Worm (Caenorhabditis elegans) whole organism, L2 larva: ENCODE measurements around the gene mbk-1.

Source experiments
- C34F6.9 ChIP-seq: fragments of 150-350 bp; optimal IDR thresholded peaks from 2 replicates; lab custom pipeline; 2014; ENCODE audit warnings: missing biosample characterization, missing genetic modification characterization
- F13H6.1 ChIP-seq: sonication (generic microtip); optimal IDR thresholded peaks from 2 replicates; lab custom pipeline; 2016; ENCODE audit warnings: missing genetic modification characterization, missing compliant biosample characterization
- R02D3.7 ChIP-seq: fragments of 150-350 bp; optimal IDR thresholded peaks from 2 replicates; lab custom pipeline; 2014; ENCODE audit warnings: missing biosample characterization, missing genetic modification characterization
- Y55F3AM.14 ChIP-seq: fragments of 200-800 bp; sonication (Bioruptor generic); optimal IDR thresholded peaks from 2 replicates; lab custom pipeline; 2018; ENCODE audit warnings: mild to moderate bottlenecking, missing genetic modification characterization, missing compliant biosample characterization
- alr-1 ChIP-seq: fragments of 150-350 bp; optimal IDR thresholded peaks from 2 replicates; lab custom pipeline; 2014; ENCODE audit warnings: missing biosample characterization, missing genetic modification characterization
- aly-2 ChIP-seq: fragments of 150-350 bp; optimal IDR thresholded peaks from 2 replicates; lab custom pipeline; 2014; ENCODE audit warnings: missing biosample characterization, missing genetic modification characterization
- ama-1 ChIP-seq: fragments of 150-350 bp; optimal IDR thresholded peaks from 2 replicates; lab custom pipeline; 2018; ENCODE audit warnings: inconsistent platforms
- blmp-1 ChIP-seq: sonication (generic microtip); optimal IDR thresholded peaks from 2 replicates; lab custom pipeline; 2017; ENCODE audit warnings: missing genetic modification characterization, mild to moderate bottlenecking, missing compliant biosample characterization, antibody characterized with exemption, moderate library complexity; ENCODE audit not compliant: insufficient read depth
- ceh-16 ChIP-seq: fragments of 150-350 bp; optimal IDR thresholded peaks from 2 replicates; lab custom pipeline; 2014; ENCODE audit warnings: missing biosample characterization, missing genetic modification characterization
- crh-2 ChIP-seq: sonication (generic microtip); optimal IDR thresholded peaks from 2 replicates; lab custom pipeline; 2017; ENCODE audit warnings: missing biosample characterization, missing genetic modification characterization
- dmd-4 ChIP-seq: sonication (generic microtip); optimal IDR thresholded peaks from 2 replicates; lab custom pipeline; 2017; ENCODE audit warnings: missing biosample characterization, missing genetic modification characterization
- elt-3 ChIP-seq: sonication (generic microtip); optimal IDR thresholded peaks from 2 replicates; lab custom pipeline; 2017; ENCODE audit warnings: missing biosample characterization, missing genetic modification characterization
- fos-1 ChIP-seq: fragments of 150-350 bp; optimal IDR thresholded peaks from 2 replicates; lab custom pipeline; 2014; ENCODE audit warnings: missing biosample characterization, missing genetic modification characterization
- gmeb-1 ChIP-seq: fragments of 150-350 bp; optimal IDR thresholded peaks from 2 replicates; lab custom pipeline; 2014; ENCODE audit warnings: missing biosample characterization, missing genetic modification characterization
- lin-11 ChIP-seq: fragments of 150-350 bp; sonication (generic microtip); optimal IDR thresholded peaks from 2 replicates; lab custom pipeline; 2014; ENCODE audit warnings: missing biosample characterization, missing genetic modification characterization, inconsistent platforms, mixed read lengths
- lin-13 ChIP-seq: fragments of 150-350 bp; optimal IDR thresholded peaks from 2 replicates; lab custom pipeline; 2014; ENCODE audit warnings: missing biosample characterization, missing genetic modification reagents, missing genetic modification characterization
- lin-39 ChIP-seq: fragments of 150-350 bp; optimal IDR thresholded peaks from 2 replicates; lab custom pipeline; 2014; ENCODE audit warnings: missing biosample characterization, missing genetic modification reagents, missing genetic modification characterization
- lsy-2 ChIP-seq, 2 experiments: fragments of 150-350 bp in 1 of 2; sonication (generic microtip) in 1 of 2; optimal IDR thresholded peaks; 2 replicates each; lab custom pipeline; 2014 to 2017; ENCODE audit warnings: missing biosample characterization in 2 of 2, missing genetic modification characterization in 2 of 2
- mab-5 ChIP-seq: fragments of 150-350 bp; optimal IDR thresholded peaks from 2 replicates; lab custom pipeline; 2014; ENCODE audit warnings: missing biosample characterization, missing genetic modification characterization
- nhr-10 ChIP-seq: sonication (generic microtip); optimal IDR thresholded peaks from 2 replicates; lab custom pipeline; 2017; ENCODE audit warnings: missing biosample characterization, missing genetic modification characterization
- nhr-12 ChIP-seq: fragments of 150-350 bp; optimal IDR thresholded peaks from 2 replicates; lab custom pipeline; 2014; ENCODE audit warnings: missing biosample characterization, missing genetic modification characterization
- nhr-21 ChIP-seq: fragments of 150-350 bp; optimal IDR thresholded peaks from 2 replicates; lab custom pipeline; 2014; ENCODE audit warnings: missing biosample characterization, missing genetic modification characterization
- nhr-77 ChIP-seq: fragments of 150-350 bp; optimal IDR thresholded peaks from 2 replicates; lab custom pipeline; 2014; ENCODE audit warnings: missing biosample characterization, missing genetic modification characterization
- peb-1 ChIP-seq: fragments of 150-350 bp; optimal IDR thresholded peaks from 2 replicates; lab custom pipeline; 2014; ENCODE audit warnings: missing biosample characterization, missing genetic modification characterization
- skn-1 ChIP-seq: sonication (generic microtip); optimal IDR thresholded peaks from 2 replicates; lab custom pipeline; 2017; ENCODE audit warnings: missing biosample characterization, missing genetic modification characterization
- sma-3 ChIP-seq: sonication (generic microtip); optimal IDR thresholded peaks from 2 replicates; lab custom pipeline; 2016; ENCODE audit warnings: missing genetic modification reagents, missing genetic modification characterization, missing compliant biosample characterization
- sma-9 ChIP-seq, 2 experiments: fragments of 150-350 bp in 1 of 2; sonication (generic microtip) in 1 of 2; optimal IDR thresholded peaks; 2 replicates each; lab custom pipeline; 2014 to 2016; ENCODE audit warnings: missing genetic modification characterization in 2 of 2, mild to moderate bottlenecking in 1 of 2, missing biosample characterization in 1 of 2, missing compliant biosample characterization in 1 of 2, missing genetic modification reagents in 1 of 2, moderate library complexity in 1 of 2
- snpc-4 ChIP-seq: fragments of 150-350 bp; optimal IDR thresholded peaks from 2 replicates; lab custom pipeline; 2014; ENCODE audit warnings: missing biosample characterization, missing genetic modification characterization
- unc-39 ChIP-seq: fragments of 150-350 bp; optimal IDR thresholded peaks from 2 replicates; lab custom pipeline; 2014; ENCODE audit warnings: missing biosample characterization, missing genetic modification characterization
- unc-55 ChIP-seq: fragments of 150-350 bp; sonication (generic microtip); optimal IDR thresholded peaks from 3 replicates; lab custom pipeline; 2014; ENCODE audit warnings: missing biosample characterization, missing genetic modification reagents, missing genetic modification characterization
- ztf-1 ChIP-seq: fragments of 200-800 bp; sonication (Bioruptor generic); conservative IDR thresholded peaks from 2 replicates; pipeline ENCODE4 v1.3.6; 2022; ENCODE audit warnings: missing genetic modification characterization, missing compliant biosample characterization
- ztf-11 ChIP-seq: sonication (generic microtip); optimal IDR thresholded peaks from 2 replicates; lab custom pipeline; 2017; ENCODE audit warnings: missing biosample characterization, missing genetic modification characterization
- ztf-4 ChIP-seq: fragments of 150-350 bp; optimal IDR thresholded peaks from 2 replicates; lab custom pipeline; 2014; ENCODE audit warnings: missing biosample characterization, missing genetic modification characterization

mbk-1 gene

ce11 chrX:14872817-14873469 is 48.6 kb upstream of the mbk-1 start, which contains the start of gene F31F6.3:
F31F6.3 (minus strand) TSS chrX:14872867.
- TF ChIP-seq F13H6.1 (tag; lab: Kevin White, UChicago) = no peak
- TF ChIP-seq ztf-11 (tag; lab: Kevin White, UChicago) = no peak
- TF ChIP-seq gmeb-1 = no peak
- no peak for TF ChIP-seq mab-5 (tag; lab: Kevin White, UChicago)
- TF ChIP-seq crh-2 (tag; lab: Kevin White, UChicago) = no peak
- TF ChIP-seq skn-1 (tag; lab: Kevin White, UChicago) = no peak
- TF ChIP-seq nhr-12 (tag; lab: Kevin White, UChicago) = no peak
- no peak for TF ChIP-seq ceh-16
- TF ChIP-seq elt-3 (tag; lab: Kevin White, UChicago) = no peak
- TF ChIP-seq nhr-77 = no peak

ce11 chrX:14871780-14872179 is 47.4 kb upstream of the mbk-1 start, which contains the start of gene F31F6.2:
F31F6.2 (minus strand) TSS chrX:14871880.
- TF ChIP-seq lin-39 (tag; lab: Kevin White, UChicago) (no peak), ztf-11 (tag; lab: Kevin White, UChicago) (no peak), elt-3 (tag; lab: Kevin White, UChicago) (no peak), dmd-4 (no peak), crh-2 (tag; lab: Kevin White, UChicago) (no peak), snpc-4 (tag; lab: Kevin White, UChicago) (no peak), sma-9 (GFP tag; optimal IDR thresholded peaks at IDR 0.05; lab: Kevin White, UChicago) (no peak), sma-9 (tag; optimal IDR thresholded peaks at IDR 0.05; lab: Kevin White, UChicago) (no peak), fos-1 (tag; lab: Kevin White, UChicago) (no peak), nhr-21 (no peak), nhr-12 (tag; lab: Kevin White, UChicago) (no peak), gmeb-1 (no peak), unc-55 (no peak)

ce11 chrX:14868200-14868599 is 43.9 kb upstream of the mbk-1 start, which contains the start of gene F31F6.1:
F31F6.1 (minus strand) TSS chrX:14868300.
- TF ChIP-seq crh-2 (tag; lab: Kevin White, UChicago) (no peak), mab-5 (tag; lab: Kevin White, UChicago) (no peak), ztf-1 (GFP tag; lab: Robert Waterston, UW) (no peak), fos-1 (tag; lab: Kevin White, UChicago) (no peak), peb-1 (tag; lab: Kevin White, UChicago) (no peak), aly-2 (tag; lab: Kevin White, UChicago) (no peak), C34F6.9 (no peak), lin-13 (no peak), snpc-4 (tag; lab: Kevin White, UChicago) (no peak), R02D3.7 (no peak), ama-1 (lab: Kevin White, UChicago) (no peak), alr-1 (no peak), nhr-77 (no peak), sma-9 (GFP tag; optimal IDR thresholded peaks at IDR 0.05; lab: Kevin White, UChicago) (no peak), sma-9 (tag; optimal IDR thresholded peaks at IDR 0.05; lab: Kevin White, UChicago) (no peak), nhr-12 (tag; lab: Kevin White, UChicago) (no peak), unc-39 (no peak), lin-11 (tag; lab: Kevin White, UChicago) (no peak), nhr-21 (no peak), elt-3 (tag; lab: Kevin White, UChicago) (no peak)

- TF ChIP-seq lsy-2 (tag; optimal IDR thresholded peaks at IDR 0.05; lab: Kevin White, UChicago) (no peak), ztf-4 (tag; lab: Kevin White, UChicago) (no peak), blmp-1 (tag; lab: Kevin White, UChicago) (no peak), Y55F3AM.14 (no peak), ama-1 (lab: Kevin White, UChicago) (no peak), fos-1 (tag; lab: Kevin White, UChicago) (no peak), sma-3 (GFP tag; lab: Kevin White, UChicago) (no peak), ceh-16 (no peak), nhr-10 (tag; lab: Kevin White, UChicago) (no peak), ztf-11 (tag; lab: Kevin White, UChicago) (no peak), mab-5 (tag; lab: Kevin White, UChicago) (no peak), lin-11 (tag; lab: Kevin White, UChicago) (no peak)
These were observed 41.4 kb upstream of the mbk-1 start, which contains the start of gene C27C12.3 for ce11 chrX:14865744-14866143. C27C12.3 (minus strand) TSS chrX:14865844.
